Worm (Caenorhabditis elegans) whole organism, late embryonic: ENCODE measurements around the gene F55C9.11.
"Not testable (repeated sequence)": the region's sequence is repeated elsewhere in the genome, so short reads cannot be mapped to it uniquely, and the experiment has no call there.

Experiments
- C08G9.2 ChIP-seq: sonication (generic microtip); optimal IDR thresholded peaks from 2 replicates; lab custom pipeline; 2016; ENCODE audit warnings: mild to moderate bottlenecking, missing genetic modification characterization, moderate library complexity, missing compliant biosample characterization
- C38D4.7 ChIP-seq: fragments of 200-800 bp; sonication (Bioruptor generic); optimal IDR thresholded peaks from 2 replicates; lab custom pipeline; 2018; ENCODE audit warnings: mild to moderate bottlenecking, missing genetic modification characterization, moderate library complexity, missing compliant biosample characterization
- F13H6.1 ChIP-seq: sonication (generic microtip); optimal IDR thresholded peaks from 2 replicates; lab custom pipeline; 2016; ENCODE audit warnings: missing genetic modification characterization, missing compliant biosample characterization
- K09A11.1 ChIP-seq: sonication (generic microtip); optimal IDR thresholded peaks from 2 replicates; lab custom pipeline; 2017; ENCODE audit warnings: antibody characterized with exemption, mild to moderate bottlenecking, missing genetic modification characterization, missing compliant biosample characterization; ENCODE audit not compliant: insufficient read depth
- T23F11.4 ChIP-seq: fragments of 200-800 bp; sonication (Bioruptor generic); optimal IDR thresholded peaks from 2 replicates; lab custom pipeline; 2018; ENCODE audit warnings: mild to moderate bottlenecking, missing genetic modification characterization, missing compliant biosample characterization
- ahr-1 ChIP-seq: sonication (generic microtip); optimal IDR thresholded peaks from 2 replicates; lab custom pipeline; 2016; ENCODE audit warnings: missing genetic modification characterization, missing compliant biosample characterization
- ceh-14 ChIP-seq: sonication (generic microtip); optimal IDR thresholded peaks from 2 replicates; lab custom pipeline; 2016; ENCODE audit warnings: missing genotype, missing genetic modification characterization, missing compliant biosample characterization
- ceh-19 ChIP-seq: fragments of 200-800 bp; sonication (Bioruptor generic); optimal IDR thresholded peaks from 2 replicates; lab custom pipeline; 2018; ENCODE audit warnings: mild to moderate bottlenecking, missing genetic modification characterization, missing compliant biosample characterization
- ceh-24 ChIP-seq: sonication (generic microtip); optimal IDR thresholded peaks from 2 replicates; lab custom pipeline; 2016; ENCODE audit warnings: mild to moderate bottlenecking, missing genetic modification characterization, missing compliant biosample characterization
- ceh-31 ChIP-seq: sonication (generic microtip); optimal IDR thresholded peaks from 2 replicates; lab custom pipeline; 2016; ENCODE audit warnings: missing genetic modification characterization, missing compliant biosample characterization
- ceh-6 ChIP-seq: fragments of 200-800 bp; sonication (Bioruptor generic); optimal IDR thresholded peaks from 2 replicates; lab custom pipeline; 2018; ENCODE audit warnings: mild to moderate bottlenecking, missing genetic modification characterization, missing compliant biosample characterization
- ceh-9 ChIP-seq: sonication (generic microtip); optimal IDR thresholded peaks from 2 replicates; lab custom pipeline; 2016; ENCODE audit warnings: mild to moderate bottlenecking, missing genetic modification characterization, inconsistent platforms, missing compliant biosample characterization
- che-1 ChIP-seq: sonication (generic microtip); optimal IDR thresholded peaks from 2 replicates; lab custom pipeline; 2016; ENCODE audit warnings: mild to moderate bottlenecking, missing genetic modification characterization, missing compliant biosample characterization
- dmd-4 ChIP-seq: sonication (generic microtip); optimal IDR thresholded peaks from 2 replicates; lab custom pipeline; 2016; ENCODE audit warnings: borderline replicate concordance, missing genetic modification characterization, missing compliant biosample characterization
- elt-2 ChIP-seq: sonication (generic microtip); optimal IDR thresholded peaks from 2 replicates; lab custom pipeline; 2016; ENCODE audit warnings: missing genetic modification reagents, missing genetic modification characterization, missing compliant biosample characterization
- elt-4 ChIP-seq: sonication (generic microtip); optimal IDR thresholded peaks from 2 replicates; lab custom pipeline; 2016; ENCODE audit warnings: missing genetic modification characterization, missing compliant biosample characterization
- ets-4 ChIP-seq: sonication (generic microtip); optimal IDR thresholded peaks from 2 replicates; lab custom pipeline; 2016; ENCODE audit warnings: missing genetic modification characterization, missing compliant biosample characterization
- eyg-1 ChIP-seq: sonication (generic microtip); optimal IDR thresholded peaks from 2 replicates; lab custom pipeline; 2016; ENCODE audit warnings: missing genotype, missing genetic modification characterization, missing compliant biosample characterization
- fax-1 ChIP-seq: sonication (generic microtip); optimal IDR thresholded peaks from 2 replicates; lab custom pipeline; 2016; ENCODE audit warnings: missing genotype, missing genetic modification characterization, missing compliant biosample characterization
- fkh-10 ChIP-seq: fragments of 150-350 bp; optimal IDR thresholded peaks from 2 replicates; lab custom pipeline; 2014; ENCODE audit warnings: missing biosample characterization, missing genetic modification reagents, missing genetic modification characterization
- gmeb-2 ChIP-seq: sonication (generic microtip); optimal IDR thresholded peaks from 2 replicates; lab custom pipeline; 2016; ENCODE audit warnings: missing genetic modification characterization, inconsistent platforms, missing compliant biosample characterization
- hlh-13 ChIP-seq: fragments of 200-800 bp; sonication (Bioruptor generic); optimal IDR thresholded peaks from 2 replicates; lab custom pipeline; 2018; ENCODE audit warnings: mild to moderate bottlenecking, missing genetic modification characterization, missing compliant biosample characterization
- hlh-30 ChIP-seq: sonication (generic microtip); optimal IDR thresholded peaks from 2 replicates; lab custom pipeline; 2017; ENCODE audit warnings: antibody characterized with exemption, missing genetic modification characterization, missing compliant biosample characterization; ENCODE audit not compliant: insufficient read depth
- hlh-6 ChIP-seq: sonication (generic microtip); optimal IDR thresholded peaks from 2 replicates; lab custom pipeline; 2016; ENCODE audit warnings: missing genotype, missing genetic modification characterization, missing compliant biosample characterization
- lin-11 ChIP-seq: fragments of 200-800 bp; sonication (Bioruptor generic); optimal IDR thresholded peaks from 2 replicates; lab custom pipeline; 2018; ENCODE audit warnings: mild to moderate bottlenecking, missing genetic modification characterization, missing compliant biosample characterization
- mec-3 ChIP-seq: sonication (generic microtip); optimal IDR thresholded peaks from 2 replicates; lab custom pipeline; 2016; ENCODE audit warnings: borderline replicate concordance, missing genetic modification characterization, missing compliant biosample characterization
- nhr-11 ChIP-seq: fragments of 150-350 bp; optimal IDR thresholded peaks from 2 replicates; lab custom pipeline; 2014; ENCODE audit warnings: missing biosample characterization, missing genetic modification characterization
- nhr-232 ChIP-seq: sonication (generic microtip); optimal IDR thresholded peaks from 2 replicates; lab custom pipeline; 2016; ENCODE audit warnings: missing genetic modification characterization, missing compliant biosample characterization
- npax-4 ChIP-seq: sonication (generic microtip); optimal IDR thresholded peaks from 2 replicates; lab custom pipeline; 2016; ENCODE audit warnings: missing genetic modification characterization, missing compliant biosample characterization
- odd-2 ChIP-seq: sonication (generic microtip); optimal IDR thresholded peaks from 2 replicates; lab custom pipeline; 2017; ENCODE audit warnings: antibody characterized with exemption, mild to moderate bottlenecking, missing genetic modification characterization, missing compliant biosample characterization
- pag-3 ChIP-seq: sonication (generic microtip); optimal IDR thresholded peaks from 2 replicates; lab custom pipeline; 2016; ENCODE audit warnings: missing compliant biosample characterization, missing genetic modification characterization, borderline replicate concordance
- pat-9 ChIP-seq: fragments of 200-800 bp; sonication (Bioruptor generic); optimal IDR thresholded peaks from 2 replicates; lab custom pipeline; 2018; ENCODE audit warnings: mild to moderate bottlenecking, missing genetic modification characterization, moderate library complexity, missing compliant biosample characterization
- sdc-2 ChIP-seq: sonication (generic microtip); optimal IDR thresholded peaks from 2 replicates; lab custom pipeline; 2016; ENCODE audit warnings: missing genotype, missing genetic modification characterization, missing compliant biosample characterization
- syd-9 ChIP-seq: sonication (generic microtip); optimal IDR thresholded peaks from 2 replicates; lab custom pipeline; 2016; ENCODE audit warnings: mild to moderate bottlenecking, missing genetic modification characterization, moderate library complexity, missing compliant biosample characterization
- tbx-2 ChIP-seq: sonication (generic microtip); optimal IDR thresholded peaks from 2 replicates; lab custom pipeline; 2016; ENCODE audit warnings: missing genetic modification characterization, missing compliant biosample characterization
- ttx-3 ChIP-seq: sonication (generic microtip); optimal IDR thresholded peaks from 2 replicates; lab custom pipeline; 2016; ENCODE audit warnings: missing genetic modification reagents, missing genetic modification characterization, missing compliant biosample characterization
- unc-3 ChIP-seq, 2 experiments: fragments of 200-800 bp in 1 of 2; sonication (Bioruptor generic) in 1 of 2; sonication (generic microtip) in 1 of 2; conservative IDR thresholded peaks in 1 of 2; optimal IDR thresholded peaks in 1 of 2; 2 replicates each; pipeline versions ENCODE4 v1.3.6 to Lab custom; 2016 to 2022; ENCODE audit warnings: missing compliant biosample characterization in 2 of 2, missing genetic modification characterization in 2 of 2, missing genetic modification reagents in 1 of 2
- unc-42 ChIP-seq: sonication (generic microtip); optimal IDR thresholded peaks from 2 replicates; lab custom pipeline; 2016; ENCODE audit warnings: missing genotype, missing genetic modification characterization, missing compliant biosample characterization
- unc-55 ChIP-seq: sonication (generic microtip); optimal IDR thresholded peaks from 2 replicates; lab custom pipeline; 2017; ENCODE audit warnings: missing biosample characterization, missing genetic modification reagents, missing genetic modification characterization
- zip-5 ChIP-seq: sonication (generic microtip); optimal IDR thresholded peaks from 2 replicates; lab custom pipeline; 2016; ENCODE audit warnings: missing genetic modification characterization, missing compliant biosample characterization

F55C9.11 gene

ce11 chrV:19278488-19278887, 31.0 kb downstream of the F55C9.11 start:
- no peak for TF ChIP-seq ahr-1 (tag; lab: Kevin White, UChicago)
- no peak for TF ChIP-seq ceh-14
- TF ChIP-seq ets-4 (tag; lab: Kevin White, UChicago): no peak
- no peak for TF ChIP-seq ttx-3 (tag; lab: Kevin White, UChicago)
- TF ChIP-seq pat-9 (tag; lab: Kevin White, UChicago): no peak
- TF ChIP-seq hlh-13: no peak
- TF ChIP-seq T23F11.4 (GFP tag; lab: Kevin White, UChicago): no peak
- no peak for TF ChIP-seq lin-11
- TF ChIP-seq ceh-24 (tag; lab: Kevin White, UChicago): no peak
- TF ChIP-seq npax-4: no peak
- no peak for TF ChIP-seq hlh-30 (tag; lab: Kevin White, UChicago)

ce11 chrV:19276354-19276753, 33.1 kb downstream of the F55C9.11 start:
- TF ChIP-seq fkh-10: no peak
- no peak for TF ChIP-seq K09A11.1 (tag; lab: Kevin White, UChicago)
- no peak for TF ChIP-seq dmd-4 (tag; lab: Kevin White, UChicago)
- TF ChIP-seq unc-3 (GFP tag; conservative IDR thresholded peaks at IDR 0.05; lab: Robert Waterston, UW): no peak
- no peak for TF ChIP-seq unc-3 (tag; optimal IDR thresholded peaks at IDR 0.05; lab: Kevin White, UChicago)
- TF ChIP-seq elt-2 (tag; lab: Kevin White, UChicago): no peak
- TF ChIP-seq odd-2 (tag; lab: Kevin White, UChicago): no peak
- no peak for TF ChIP-seq unc-42
- no peak for TF ChIP-seq zip-5 (tag; lab: Kevin White, UChicago)
- TF ChIP-seq elt-4 (tag; lab: Kevin White, UChicago): no peak

- not testable (repeated sequence) for TF ChIP-seq eyg-1 (tag; lab: Kevin White, UChicago); mec-3 (tag; lab: Kevin White, UChicago); tbx-2
These were observed 45.3 kb downstream of the F55C9.11 start, which contains the start of gene F21D9.1 for ce11 chrV:19264148-19264547. Gene F21D9.1, plus strand, starts transcription at chrV:19264448.

- no peak for TF ChIP-seq unc-55 (GFP tag; lab: Kevin White, UChicago)
- no peak for TF ChIP-seq gmeb-2 (tag; lab: Kevin White, UChicago)
- TF ChIP-seq pag-3: no peak
- no peak for TF ChIP-seq ceh-19
- TF ChIP-seq tbx-2: no peak
- no peak for TF ChIP-seq unc-42
- TF ChIP-seq elt-4 (tag; lab: Kevin White, UChicago): no peak
- no peak for TF ChIP-seq K09A11.1 (tag; lab: Kevin White, UChicago)
- TF ChIP-seq che-1 (tag; lab: Kevin White, UChicago): no peak
- TF ChIP-seq lin-11: no peak
- no peak for TF ChIP-seq ceh-9 (tag; lab: Kevin White, UChicago)
- no peak for TF ChIP-seq pat-9 (tag; lab: Kevin White, UChicago)
- TF ChIP-seq elt-2 (tag; lab: Kevin White, UChicago): no peak
- TF ChIP-seq nhr-232 (tag; lab: Kevin White, UChicago): no peak
- TF ChIP-seq C08G9.2: no peak
- TF ChIP-seq nhr-11 (tag; lab: Kevin White, UChicago): no peak
- TF ChIP-seq ceh-24 (tag; lab: Kevin White, UChicago): no peak
- TF ChIP-seq syd-9: no peak
These were observed 47.1 kb downstream of the F55C9.11 start, which contains the start of gene F21D9.2 for ce11 chrV:19262349-19262748. Gene F21D9.2, minus strand, starts transcription at chrV:19262449.

- TF ChIP-seq fax-1 (tag; lab: Kevin White, UChicago) (no peak), syd-9 (no peak), ceh-31 (tag; lab: Kevin White, UChicago) (no peak), ttx-3 (tag; lab: Kevin White, UChicago) (no peak), ceh-6 (no peak), hlh-6 (tag; lab: Kevin White, UChicago) (no peak), ceh-24 (tag; lab: Kevin White, UChicago) (no peak), F13H6.1 (no peak), C38D4.7 (GFP tag; lab: Kevin White, UChicago) (no peak), npax-4 (no peak), sdc-2 (tag; lab: Kevin White, UChicago) (no peak)
These were observed 48.8 kb downstream of the F55C9.11 start for ce11 chrV:19260686-19261085.
